Fruit fly (Drosophila melanogaster): ENCODE results near the gene RpL3.
A peak's percentile ranks its signal among the peaks of the same experiment; 100 is the strongest.

Gene RpL3

dm6 chr3R:11226496-11226895 lies 4.8 kb downstream of the RpL3 start, which contains the start of gene CG17726 (continued):
- TF ChIP-seq Drgx (GFP tag; IDR thresholded peaks at IDR 0.05), result peak; percentile 98
- peak; percentile 96 for TF ChIP-seq CG11247 (GFP tag; IDR thresholded peaks at IDR 0.05)
- TF ChIP-seq CG33557 (GFP tag; optimal IDR thresholded peaks at IDR 0.05), result peak; percentile 97
- peak; percentile 96 for TF ChIP-seq ind (GFP tag; optimal IDR thresholded peaks at IDR 0.05)
- peak; percentile 99 for TF ChIP-seq Awh (GFP tag; IDR thresholded peaks at IDR 0.05)
- TF ChIP-seq lola (GFP tag; optimal IDR thresholded peaks at IDR 0.05), result peak in 1 of 3 experiments; percentile 98
- TF ChIP-seq Mad (GFP tag; optimal IDR thresholded peaks at IDR 0.05), result peak; percentile 89
- peak; percentile 57 for TF ChIP-seq pb (GFP tag; optimal IDR thresholded peaks at IDR 0.05)
- TF ChIP-seq vnd (GFP tag; IDR thresholded peaks at IDR 0.05; ENCODE audit: partially characterized antibody), result no peak
- TF ChIP-seq H2.0 (GFP tag; IDR thresholded peaks at IDR 0.05), result peak; percentile 98
- peak; percentile 95 for TF ChIP-seq CG31224 (GFP tag; IDR thresholded peaks at IDR 0.05)
- TF ChIP-seq D19A (tag; optimal IDR thresholded peaks at IDR 0.05), result peak; percentile 99
- TF ChIP-seq Hr78 (GFP tag; optimal IDR thresholded peaks at IDR 0.05), result no peak
- peak; percentile 96 for TF ChIP-seq phol (tag; optimal IDR thresholded peaks at IDR 0.05)
- peak; percentile 96 for TF ChIP-seq CG18476 (GFP tag; optimal IDR thresholded peaks at IDR 0.05)
- TF ChIP-seq z (GFP tag; IDR thresholded peaks at IDR 0.05), result peak; percentile 75; the same call in 1 of the 3 replicates
- peak; percentile 63 for TF ChIP-seq ERR (GFP tag; optimal IDR thresholded peaks at IDR 0.05)
- no peak for TF ChIP-seq Hr39 (optimal IDR thresholded peaks at IDR 0.05)
- TF ChIP-seq CG6689 (GFP tag; IDR thresholded peaks at IDR 0.05), result peak; percentile 99
- TF ChIP-seq Fer1 (GFP tag; optimal IDR thresholded peaks at IDR 0.05), result peak; percentile 94
- TF ChIP-seq CG7963 (GFP tag; IDR thresholded peaks at IDR 0.05; ENCODE audit: partially characterized antibody), result no peak
- peak; percentile 95 for TF ChIP-seq CG11504 (tag; optimal IDR thresholded peaks at IDR 0.05)
- peak; percentile 95 for TF ChIP-seq CG12219 (GFP tag; optimal IDR thresholded peaks at IDR 0.05)
- peak; percentile 98 for TF ChIP-seq CG15269 (tag; optimal IDR thresholded peaks at IDR 0.05)
- no peak for TF ChIP-seq hth (optimal IDR thresholded peaks at IDR 0.05)
- TF ChIP-seq CG18262 (tag; optimal IDR thresholded peaks at IDR 0.05), result peak; percentile 98
- peak; percentile 38 for TF ChIP-seq pros (GFP tag; optimal IDR thresholded peaks at IDR 0.05)
- peak; percentile 94 for TF ChIP-seq chn (GFP tag; optimal IDR thresholded peaks at IDR 0.05)
- TF ChIP-seq CG34224 (GFP tag; IDR thresholded peaks at IDR 0.05; ENCODE audit: partially characterized antibody), result no peak
- TF ChIP-seq Mrtf (GFP tag; IDR thresholded peaks at IDR 0.05), result peak; percentile 96
- peak; percentile 44 for TF ChIP-seq ftz-f1 (GFP tag; optimal IDR thresholded peaks at IDR 0.05)
- peak; percentile 98 for TF ChIP-seq ranshi (GFP tag; IDR thresholded peaks at IDR 0.05)
- TF ChIP-seq ham (GFP tag; IDR thresholded peaks at IDR 0.05), result peak; percentile 88; the same call in 1 of the 2 replicates
- TF ChIP-seq CG18599 (GFP tag; optimal IDR thresholded peaks at IDR 0.05), result no peak
- no peak for TF ChIP-seq yki (optimal IDR thresholded peaks at IDR 0.05)
- peak; percentile 89 for TF ChIP-seq CG11085 (GFP tag; IDR thresholded peaks at IDR 0.05)
- no peak for TF ChIP-seq amos (GFP tag; IDR thresholded peaks at IDR 0.05; ENCODE audit: partially characterized antibody)
- peak; percentile 88 for TF ChIP-seq CG8281 (tag; optimal IDR thresholded peaks at IDR 0.05)
- TF ChIP-seq Elba2 (GFP tag; optimal IDR thresholded peaks at IDR 0.05), result peak; percentile 88
- peak; percentile 97 for TF ChIP-seq grau (tag; optimal IDR thresholded peaks at IDR 0.05)
- peak; percentile 69 for TF ChIP-seq gcm2 (GFP tag; optimal IDR thresholded peaks at IDR 0.05)
- 0 out of 3 replicates have a peak, but pooled peaks have one; percentile 30 for TF ChIP-seq knrl (GFP tag; IDR thresholded peaks at IDR 0.05; ENCODE audit: partially characterized antibody)
- TF ChIP-seq CG2199 (GFP tag; IDR thresholded peaks at IDR 0.05), result peak; percentile 94
- TF ChIP-seq bcd (GFP tag; optimal IDR thresholded peaks at IDR 0.05), result peak; percentile 95
- peak; percentile 86 for TF ChIP-seq CG10321 (GFP tag; IDR thresholded peaks at IDR 0.05)
- no peak for TF ChIP-seq hb (GFP tag; IDR thresholded peaks at IDR 0.05; ENCODE audit: partially characterized antibody)
- TF ChIP-seq kni (GFP tag; optimal IDR thresholded peaks at IDR 0.05), result peak; percentile 76
- TF ChIP-seq tio (GFP tag; optimal IDR thresholded peaks at IDR 0.05), result no peak
- TF ChIP-seq h (optimal IDR thresholded peaks at IDR 0.05), result no peak
- peak; percentile 92 for TF ChIP-seq klu (GFP tag; IDR thresholded peaks at IDR 0.05)
- peak; percentile 98 for TF ChIP-seq slbo (GFP tag; IDR thresholded peaks at IDR 0.05)
- TF ChIP-seq Dad (GFP tag; optimal IDR thresholded peaks at IDR 0.05), result peak; percentile 84
